Worm (Caenorhabditis elegans) whole organism, L1 larva: ENCODE results near the gene F22D3.4.

Experiments used
- C04F5.9 ChIP-seq: sonication (generic microtip); optimal IDR thresholded peaks from 2 replicates; lab custom pipeline; 2016; ENCODE audit warnings: missing genetic modification characterization, missing compliant biosample characterization
- Y116A8C.19 ChIP-seq: sonication (generic microtip); optimal IDR thresholded peaks from 2 replicates; lab custom pipeline; 2016; ENCODE audit warnings: missing compliant biosample characterization, missing genetic modification characterization, borderline replicate concordance
- ama-1 ChIP-seq: fragments of 150-350 bp; optimal IDR thresholded peaks from 2 replicates; lab custom pipeline; 2014
- ceh-82 ChIP-seq, 3 experiments: fragments of 150-350 bp in 1 of 3; sonication (generic microtip) in 2 of 3; optimal IDR thresholded peaks; 2 replicates each; lab custom pipeline; 2014 to 2017; ENCODE audit warnings: missing biosample characterization in 3 of 3, missing genetic modification characterization in 3 of 3
- dsc-1 ChIP-seq: sonication (generic microtip); optimal IDR thresholded peaks from 2 replicates; lab custom pipeline; 2016; ENCODE audit warnings: mild to moderate bottlenecking, missing genetic modification characterization, missing compliant biosample characterization
- efl-1 ChIP-seq, 4 experiments: fragments of 150-350 bp; optimal IDR thresholded peaks in 3 of 4; peaks in 1 of 4; 1 replicate in 1 of 4; 2 replicates in 3 of 4; lab custom pipeline; 2014; ENCODE audit warnings: missing biosample characterization in 2 of 4, missing genetic modification characterization in 2 of 4, missing genetic modification reagents in 2 of 4
- efl-3 ChIP-seq: fragments of 200-800 bp; sonication (Bioruptor generic); optimal IDR thresholded peaks from 2 replicates; lab custom pipeline; 2018; ENCODE audit warnings: mild to moderate bottlenecking, missing genetic modification characterization, missing compliant biosample characterization
- egl-13 ChIP-seq: sonication (generic microtip); optimal IDR thresholded peaks from 2 replicates; lab custom pipeline; 2016; ENCODE audit warnings: missing genotype, missing genetic modification reagents, missing genetic modification characterization, missing compliant biosample characterization
- elt-2 ChIP-seq: sonication (generic microtip); optimal IDR thresholded peaks from 2 replicates; lab custom pipeline; 2016; ENCODE audit warnings: missing genetic modification characterization, mild to moderate bottlenecking, inconsistent platforms, missing compliant biosample characterization, missing genetic modification reagents
- ets-5 ChIP-seq: fragments of 200-800 bp; sonication (Bioruptor generic); IDR thresholded peaks from 2 replicates; pipeline ENCODE4 v1.3.6; 2022; ENCODE audit warnings: missing genetic modification characterization, missing compliant biosample characterization
- fkh-4 ChIP-seq: sonication (generic microtip); optimal IDR thresholded peaks from 2 replicates; lab custom pipeline; 2016; ENCODE audit warnings: missing compliant biosample characterization, missing genetic modification characterization, borderline replicate concordance
- fkh-8 ChIP-seq: sonication (generic microtip); optimal IDR thresholded peaks from 2 replicates; lab custom pipeline; 2016; ENCODE audit warnings: mild to moderate bottlenecking, missing genetic modification characterization, missing compliant biosample characterization
- fos-1 ChIP-seq: fragments of 150-350 bp; optimal IDR thresholded peaks from 2 replicates; lab custom pipeline; 2014; ENCODE audit warnings: missing biosample characterization, missing genetic modification characterization
- hlh-4 ChIP-seq: sonication (generic microtip); optimal IDR thresholded peaks from 2 replicates; lab custom pipeline; 2016; ENCODE audit warnings: mild to moderate bottlenecking, missing genetic modification characterization, missing compliant biosample characterization
- jun-1 ChIP-seq: fragments of 150-350 bp; optimal IDR thresholded peaks from 2 replicates; lab custom pipeline; 2014; ENCODE audit warnings: missing biosample characterization, missing genetic modification reagents, missing genetic modification characterization
- lin-13 ChIP-seq: fragments of 150-350 bp; optimal IDR thresholded peaks from 2 replicates; lab custom pipeline; 2014; ENCODE audit warnings: missing biosample characterization, missing genetic modification reagents, missing genetic modification characterization
- lin-15B ChIP-seq: fragments of 150-350 bp; sonication (generic microtip); optimal IDR thresholded peaks from 3 replicates; lab custom pipeline; 2014; ENCODE audit warnings: missing biosample characterization, missing genetic modification characterization
- lir-3 ChIP-seq: sonication (generic microtip); optimal IDR thresholded peaks from 2 replicates; lab custom pipeline; 2016; ENCODE audit warnings: mild to moderate bottlenecking, missing genetic modification characterization, moderate library complexity, missing compliant biosample characterization; ENCODE audit not compliant: poor library complexity
- lsy-2 ChIP-seq, 2 experiments: fragments of 150-350 bp; optimal IDR thresholded peaks; 2 replicates each; lab custom pipeline; 2014; ENCODE audit warnings: missing biosample characterization in 2 of 2, missing genetic modification characterization in 2 of 2
- mab-9 ChIP-seq: fragments of 200-800 bp; sonication (Bioruptor generic); IDR thresholded peaks from 2 replicates; pipeline ENCODE4 v1.3.6; 2022; ENCODE audit warnings: missing genetic modification reagents, missing genetic modification characterization, missing compliant biosample characterization
- mef-2 ChIP-seq: fragments of 150-350 bp; optimal IDR thresholded peaks from 2 replicates; lab custom pipeline; 2014; ENCODE audit warnings: missing biosample characterization, missing genetic modification characterization
- mep-1 ChIP-seq: fragments of 150-350 bp; optimal IDR thresholded peaks from 2 replicates; lab custom pipeline; 2014; ENCODE audit warnings: missing biosample characterization, missing genetic modification characterization
- nhr-11 ChIP-seq: fragments of 150-350 bp; optimal IDR thresholded peaks from 2 replicates; lab custom pipeline; 2014; ENCODE audit warnings: missing biosample characterization, missing genetic modification characterization
- nhr-237 ChIP-seq: fragments of 150-350 bp; optimal IDR thresholded peaks from 2 replicates; lab custom pipeline; 2014; ENCODE audit warnings: missing biosample characterization, missing genetic modification characterization
- nhr-71 ChIP-seq: sonication (generic microtip); optimal IDR thresholded peaks from 2 replicates; lab custom pipeline; 2016; ENCODE audit warnings: mild to moderate bottlenecking, missing genetic modification characterization, moderate library complexity, missing compliant biosample characterization
- nhr-84 ChIP-seq: sonication (generic microtip); optimal IDR thresholded peaks from 2 replicates; lab custom pipeline; 2017; ENCODE audit warnings: missing biosample characterization, missing genetic modification characterization
- pag-3 ChIP-seq: sonication (generic microtip); optimal IDR thresholded peaks from 2 replicates; lab custom pipeline; 2017; ENCODE audit warnings: missing genetic modification characterization, mild to moderate bottlenecking, missing compliant biosample characterization, antibody characterized with exemption, borderline replicate concordance; ENCODE audit not compliant: insufficient read depth
- pax-3 ChIP-seq: fragments of 200-800 bp; sonication (Bioruptor generic); optimal IDR thresholded peaks from 2 replicates; lab custom pipeline; 2018; ENCODE audit warnings: mild to moderate bottlenecking, missing genetic modification characterization, moderate library complexity, missing compliant biosample characterization
- snpc-4 ChIP-seq: fragments of 150-350 bp; optimal IDR thresholded peaks from 2 replicates; lab custom pipeline; 2014; ENCODE audit warnings: missing biosample characterization, missing genetic modification characterization
- tlp-1 ChIP-seq: fragments of 150-350 bp; optimal IDR thresholded peaks from 2 replicates; lab custom pipeline; 2014; ENCODE audit warnings: missing biosample characterization, missing genetic modification characterization
- unc-30 ChIP-seq: sonication (generic microtip); optimal IDR thresholded peaks from 2 replicates; lab custom pipeline; 2017; ENCODE audit warnings: missing biosample characterization, missing genetic modification characterization
- unc-62 ChIP-seq: fragments of 150-350 bp; optimal IDR thresholded peaks from 2 replicates; lab custom pipeline; 2014; ENCODE audit warnings: missing biosample characterization, missing genetic modification reagents, missing genetic modification characterization
- unc-98 ChIP-seq: fragments of 200-800 bp; sonication (Bioruptor generic); IDR thresholded peaks from 2 replicates; pipeline ENCODE4 v1.3.6; 2022; ENCODE audit warnings: missing genetic modification characterization, missing compliant biosample characterization
- xbp-1 ChIP-seq: sonication (generic microtip); optimal IDR thresholded peaks from 2 replicates; lab custom pipeline; 2016; ENCODE audit warnings: missing genetic modification characterization, missing compliant biosample characterization

Gene F22D3.4

DNA sequence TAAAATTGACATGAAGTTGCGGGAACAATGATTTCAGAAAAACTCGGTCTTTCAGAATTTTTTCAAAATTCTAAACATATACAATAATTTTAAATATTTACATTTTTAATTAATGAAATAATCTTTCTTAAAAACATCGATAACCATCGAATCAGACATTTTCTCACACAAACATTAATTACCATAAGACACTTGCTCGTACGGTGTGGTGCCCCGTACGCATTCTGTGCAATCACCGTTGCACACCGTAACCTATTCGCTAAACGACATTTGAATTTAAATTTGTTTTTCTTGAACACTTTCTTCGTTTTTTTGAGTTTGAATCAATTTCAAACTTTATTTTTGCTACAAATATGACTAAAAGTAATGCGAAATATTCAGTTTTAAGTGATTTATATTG, 3.6 kb downstream of the F22D3.4 start:
- TF ChIP-seq lsy-2 (tag; optimal IDR thresholded peaks at IDR 0.05; lab: Kevin White, UChicago) (no peak), mab-9 (GFP tag; lab: Robert Waterston, UW) (no peak)

DNA sequence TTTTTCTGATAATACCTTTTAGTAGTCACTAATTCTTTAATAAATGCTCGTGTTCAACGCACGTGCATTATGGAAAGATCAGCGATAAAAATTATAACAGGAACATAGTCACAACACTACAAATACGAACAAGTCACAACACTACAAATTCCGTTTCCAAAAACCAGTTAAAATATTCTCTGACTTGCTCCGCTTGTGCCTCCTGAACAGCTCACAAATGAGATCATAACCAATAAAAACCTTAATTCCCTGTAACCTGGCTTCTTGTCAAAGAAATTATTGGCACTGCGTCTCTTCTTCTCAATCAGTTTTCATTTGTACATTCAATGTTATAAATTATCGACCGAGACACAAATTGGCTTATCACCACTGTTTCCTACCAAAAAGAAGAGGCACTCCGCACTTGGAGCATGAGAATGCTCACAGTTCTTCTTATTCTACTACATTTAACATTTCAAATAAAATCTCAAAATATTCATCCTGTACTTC, 8.0 kb downstream of the F22D3.4 start, which contains the start of gene B0252.1:
TSS of gene B0252.1 (plus strand) at position 318 of the 489 bp plus-strand sequence.
- no peak for TF ChIP-seq mep-1
- TF ChIP-seq mef-2 = no peak
- TF ChIP-seq pax-3 (tag; lab: Kevin White, UChicago) = no peak
- TF ChIP-seq ceh-82 (tag; optimal IDR thresholded peaks at IDR 0.05; lab: Kevin White, UChicago) = no peak
- TF ChIP-seq nhr-11 (tag; lab: Kevin White, UChicago) = no peak
- TF ChIP-seq fkh-8 (tag; lab: Kevin White, UChicago) = no peak
- no peak for TF ChIP-seq jun-1 (tag; lab: Kevin White, UChicago)
- TF ChIP-seq lin-13 = no peak
- no peak for TF ChIP-seq unc-62
- TF ChIP-seq nhr-71 (tag; lab: Kevin White, UChicago) = no peak
- TF ChIP-seq efl-3 (GFP tag; lab: Kevin White, UChicago) = no peak
- no peak for TF ChIP-seq lir-3 (tag; lab: Kevin White, UChicago)
- TF ChIP-seq ets-5 (GFP tag; lab: Robert Waterston, UW) = no peak
- no peak for TF ChIP-seq fkh-4 (tag; lab: Kevin White, UChicago)
- TF ChIP-seq egl-13 (tag; lab: Kevin White, UChicago) = no peak

DNA sequence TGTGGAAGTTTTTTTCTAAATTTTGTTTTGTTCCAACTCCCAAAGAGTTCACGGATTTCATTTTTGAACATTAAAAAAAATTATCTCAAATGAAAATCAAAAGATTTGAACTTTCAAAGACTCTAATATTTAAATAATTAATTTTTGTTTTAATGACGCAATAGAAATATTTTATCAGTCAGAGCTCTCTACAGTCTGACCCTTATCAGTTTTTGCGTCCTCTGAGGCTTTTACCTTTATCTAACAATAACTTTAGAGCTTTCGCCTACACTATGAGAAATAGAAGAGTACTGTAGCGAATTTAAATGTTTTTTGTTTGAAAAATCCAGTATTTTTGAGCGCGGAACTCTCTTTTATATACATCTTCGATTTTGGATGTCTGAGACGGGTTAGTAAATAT, 8.5 kb downstream of the F22D3.4 start, which contains the start of gene B0252.5:
TSS of gene B0252.5 (minus strand) at position 17 of the 400 bp plus-strand sequence.
- TF ChIP-seq dsc-1 (no peak), elt-2 (tag; lab: Kevin White, UChicago) (peak; percentile 32)

DNA sequence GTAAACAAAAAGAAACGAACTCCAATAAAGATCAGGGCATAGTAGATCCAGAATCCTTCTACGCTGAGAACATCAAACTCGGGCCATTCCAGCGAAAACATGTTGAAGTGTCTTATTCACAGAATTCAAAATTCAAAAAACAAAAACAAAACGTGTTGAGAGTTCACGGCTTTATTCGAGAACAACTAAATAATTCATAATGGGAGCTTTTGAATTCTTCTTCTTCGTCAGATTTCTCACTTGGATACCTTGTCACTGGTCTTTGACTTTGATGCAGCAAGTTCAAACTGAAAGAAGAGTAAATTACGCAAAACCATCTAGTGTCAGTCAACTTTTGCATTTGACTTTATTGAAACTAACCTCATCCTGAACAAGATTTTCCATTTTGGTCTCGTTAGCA, 9.7 kb downstream of the F22D3.4 start, which contains the start of gene B0252.11:
TSS of gene B0252.11 (minus strand) at position 101 of the 400 bp plus-strand sequence.
- TF ChIP-seq xbp-1 (tag; lab: Kevin White, UChicago) (no peak), efl-1 (optimal IDR thresholded peaks at IDR 0.05; lab: Kevin White, UChicago) (no peak), efl-1 (GFP tag; optimal IDR thresholded peaks at IDR 0.05 in 1 of 2; lab: Kevin White, UChicago) (peak in 1 of 2 experiments; percentile 85), nhr-84 (tag; lab: Kevin White, UChicago) (no peak), fos-1 (tag; lab: Kevin White, UChicago) (no peak), Y116A8C.19 (no peak)

DNA sequence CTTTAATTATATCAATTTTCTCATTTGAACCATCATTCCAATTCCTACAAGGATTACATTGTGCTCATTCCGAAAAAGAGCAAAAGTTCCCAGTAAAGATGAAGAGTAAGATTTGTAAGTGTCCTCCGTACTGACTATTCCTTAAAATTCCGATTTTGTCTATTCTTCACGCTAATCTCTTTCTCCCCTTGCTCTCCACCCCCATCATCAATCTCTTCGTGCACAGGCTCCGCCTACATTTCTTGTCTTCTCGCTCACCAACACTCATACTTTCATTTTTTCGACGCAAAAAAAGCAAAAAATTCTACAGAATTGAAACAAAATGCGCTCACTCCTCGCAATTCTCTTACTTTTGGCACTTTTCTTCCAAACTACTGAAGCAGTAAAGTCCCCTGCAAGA, 11.5 kb downstream of the F22D3.4 start, which contains the start of gene B0252.8:
TSS of gene B0252.8 (plus strand) at position 292 of the 400 bp plus-strand sequence.
- TF ChIP-seq lin-15B (tag; lab: Kevin White, UChicago) (no peak), unc-98 (GFP tag; lab: Robert Waterston, UW) (no peak), ama-1 (lab: Kevin White, UChicago) (no peak), mep-1 (no peak), nhr-71 (tag; lab: Kevin White, UChicago) (no peak), efl-3 (GFP tag; lab: Kevin White, UChicago) (no peak), hlh-4 (tag; lab: Kevin White, UChicago) (no peak), nhr-237 (no peak), fos-1 (tag; lab: Kevin White, UChicago) (no peak), tlp-1 (tag; lab: Kevin White, UChicago) (no peak), unc-30 (tag; lab: Kevin White, UChicago) (no peak), pag-3 (tag; lab: Kevin White, UChicago) (no peak), snpc-4 (tag; lab: Kevin White, UChicago) (no peak), C04F5.9 (no peak), ceh-82 (tag; optimal IDR thresholded peaks at IDR 0.05; lab: Kevin White, UChicago) (no peak)
